Fruit fly (Drosophila melanogaster): ENCODE data around the gene MtnA.

MtnA gene

dm6 chr3R:9791177-9791806 is 7.1 kb upstream of the MtnA start, which contains the start of the genes CG12945 and CG8507:
TSS of gene CG12945 (minus strand) at chr3R:9791221.
TSS of gene CG8507 (plus strand) at chr3R:9791483.
- TF ChIP-seq CG8478 (optimal IDR thresholded peaks at IDR 0.05) (no peak), psq (optimal IDR thresholded peaks at IDR 0.05) (no peak), Dll (optimal IDR thresholded peaks at IDR 0.05) (no peak), usp (GFP tag; optimal IDR thresholded peaks at IDR 0.05) (no peak), pan (optimal IDR thresholded peaks at IDR 0.05) (no peak), EcR (GFP tag; optimal IDR thresholded peaks at IDR 0.05) (no peak)

DNA sequence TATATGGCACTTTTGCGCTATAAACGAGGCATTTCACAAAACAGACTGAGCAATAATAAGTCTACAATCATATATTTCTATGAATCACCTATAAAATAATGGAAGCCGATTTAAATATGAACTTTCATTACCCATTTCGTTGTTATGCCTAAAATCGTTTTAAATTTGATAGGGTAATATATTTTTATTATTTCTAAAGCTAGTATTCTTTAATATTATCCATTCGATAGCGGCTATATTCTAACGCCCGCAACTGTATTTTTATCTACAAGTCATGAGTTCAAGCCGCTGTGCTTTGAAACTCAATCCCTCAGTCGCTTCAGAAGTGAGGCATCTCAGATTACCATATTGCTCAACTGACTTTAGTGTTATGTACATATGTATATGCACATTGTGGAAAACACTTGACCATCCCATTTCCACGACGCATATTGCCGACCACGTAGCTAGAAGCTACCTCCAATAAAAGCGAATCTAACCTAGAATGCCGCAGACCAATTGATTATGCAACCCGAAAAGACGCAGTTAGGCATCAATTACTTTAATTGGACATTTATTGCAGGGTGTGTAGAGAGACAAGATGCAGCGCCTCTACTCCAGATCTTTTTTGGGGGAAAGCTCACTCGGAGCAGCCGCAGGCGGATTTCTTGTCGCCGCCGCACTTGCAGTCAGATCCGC is 791 bp downstream of the MtnA start:
- no peak for TF ChIP-seq psq (optimal IDR thresholded peaks at IDR 0.05)
- TF ChIP-seq pan (optimal IDR thresholded peaks at IDR 0.05), result no peak
- no peak for TF ChIP-seq Dll (optimal IDR thresholded peaks at IDR 0.05)
- no peak for TF ChIP-seq CG8478 (optimal IDR thresholded peaks at IDR 0.05)
- TF ChIP-seq EcR (GFP tag; optimal IDR thresholded peaks at IDR 0.05), result no peak
- no peak for TF ChIP-seq usp (GFP tag; optimal IDR thresholded peaks at IDR 0.05)

DNA sequence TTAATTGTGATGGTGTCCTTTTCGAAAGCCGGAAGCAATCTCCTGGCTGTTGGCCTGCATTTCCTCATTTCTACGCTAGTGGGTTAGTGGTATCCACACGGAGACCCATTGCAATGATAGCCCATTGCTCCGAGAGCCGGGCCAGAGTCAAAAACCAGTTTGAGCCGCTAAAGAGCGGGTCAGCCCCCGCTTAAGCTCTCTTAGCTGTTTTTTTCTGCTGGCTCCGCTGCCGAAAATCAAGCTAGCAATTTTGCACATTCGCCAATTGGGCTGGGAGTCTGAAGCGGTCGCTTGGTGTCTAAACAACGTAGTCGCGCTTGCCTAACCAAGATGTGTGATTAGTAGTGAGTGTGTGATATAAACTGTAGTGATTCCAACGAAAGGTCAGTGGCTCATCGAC is 4.4 kb downstream of the MtnA start, which contains the start of gene CG12947:
CG12947 (plus strand) TSS at position 301 of the 400 bp plus-strand sequence.
- TF ChIP-seq Dll (optimal IDR thresholded peaks at IDR 0.05) (no peak), psq (optimal IDR thresholded peaks at IDR 0.05) (no peak), EcR (GFP tag; optimal IDR thresholded peaks at IDR 0.05) (no peak), CG8478 (optimal IDR thresholded peaks at IDR 0.05) (no peak), pan (optimal IDR thresholded peaks at IDR 0.05) (no peak), usp (GFP tag; optimal IDR thresholded peaks at IDR 0.05) (no peak)

- no peak for TF ChIP-seq EcR (GFP tag; optimal IDR thresholded peaks at IDR 0.05)
Observed at dm6 chr3R:9777941-9778360, 6.2 kb downstream of the MtnA start, which contains the start of gene RpS29. TSS of gene RpS29 (plus strand) at chr3R:9778042.

DNA sequence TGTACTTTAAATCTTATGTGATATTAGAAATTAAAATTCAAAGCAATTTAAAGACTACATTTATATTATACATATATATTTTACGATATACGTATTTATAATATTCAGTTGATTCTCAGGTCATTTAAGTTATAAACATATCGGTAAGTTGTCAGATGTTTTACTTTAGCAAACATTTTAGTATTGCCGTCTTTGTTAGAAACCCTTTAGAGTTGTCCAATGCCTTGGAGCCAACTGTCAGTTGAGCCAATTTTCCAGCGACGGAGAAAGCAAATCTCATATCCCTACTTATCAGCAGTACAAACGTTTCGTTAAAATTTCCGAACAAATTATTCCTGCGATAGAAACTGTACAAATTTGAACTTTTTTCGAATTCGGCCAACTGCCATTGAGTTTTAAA is 9.3 kb downstream of the MtnA start, which contains the start of gene topi:
topi (plus strand) TSS at position 301 of the 400 bp plus-strand sequence.
- TF ChIP-seq usp (GFP tag; optimal IDR thresholded peaks at IDR 0.05) (no peak), CG8478 (optimal IDR thresholded peaks at IDR 0.05) (no peak), EcR (GFP tag; optimal IDR thresholded peaks at IDR 0.05) (no peak), psq (optimal IDR thresholded peaks at IDR 0.05) (no peak), pan (optimal IDR thresholded peaks at IDR 0.05) (no peak), Dll (optimal IDR thresholded peaks at IDR 0.05) (no peak)

- TF ChIP-seq CG8478 (optimal IDR thresholded peaks at IDR 0.05) (no peak), Dll (optimal IDR thresholded peaks at IDR 0.05) (no peak), pan (optimal IDR thresholded peaks at IDR 0.05) (no peak), usp (GFP tag; optimal IDR thresholded peaks at IDR 0.05) (no peak), EcR (GFP tag; optimal IDR thresholded peaks at IDR 0.05) (no peak), psq (optimal IDR thresholded peaks at IDR 0.05) (no peak)
Observed at dm6 chr3R:9774147-9774546, 10.0 kb downstream of the MtnA start, which contains the start of gene Whamy. TSS of gene Whamy (minus strand) at chr3R:9774419.

DNA sequence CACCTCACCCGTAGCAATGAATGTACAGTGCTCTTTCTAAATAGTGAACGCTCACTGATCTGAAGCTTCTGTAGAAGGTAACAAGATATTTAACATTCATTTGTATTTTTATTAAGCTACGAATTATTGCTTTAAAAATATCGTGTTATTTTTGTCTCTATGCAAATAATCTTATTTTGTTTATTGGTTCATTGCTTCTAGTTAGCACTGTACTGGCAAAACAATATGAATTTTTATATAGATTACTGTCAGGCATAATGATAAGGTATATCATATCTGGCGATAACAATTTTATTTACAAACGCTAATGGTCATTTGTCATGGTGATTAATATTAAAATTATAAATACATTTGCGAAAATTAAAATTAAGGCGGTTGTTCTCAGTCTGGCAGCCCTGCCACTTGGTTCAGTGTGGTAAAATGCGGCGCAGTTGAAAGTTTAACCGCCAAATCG is 12.6 kb downstream of the MtnA start, which contains the start of gene CG9471:
CG9471 (minus strand) TSS at position 24 of the 454 bp plus-strand sequence.
- TF ChIP-seq EcR (GFP tag; optimal IDR thresholded peaks at IDR 0.05) (no peak), psq (optimal IDR thresholded peaks at IDR 0.05) (no peak), CG8478 (optimal IDR thresholded peaks at IDR 0.05) (no peak), pan (optimal IDR thresholded peaks at IDR 0.05) (no peak), Dll (optimal IDR thresholded peaks at IDR 0.05) (no peak), usp (GFP tag; optimal IDR thresholded peaks at IDR 0.05) (no peak)

- no peak for TF ChIP-seq pan (optimal IDR thresholded peaks at IDR 0.05)
- TF ChIP-seq EcR (GFP tag; optimal IDR thresholded peaks at IDR 0.05), result no peak
Observed at dm6 chr3R:9770127-9770526, 14.0 kb downstream of the MtnA start.

dm6 chr3R:9768884-9769283 is 15.3 kb downstream of the MtnA start, which contains the start of gene MED6:
TSS of gene MED6 (minus strand) at chr3R:9768984.
- TF ChIP-seq psq (optimal IDR thresholded peaks at IDR 0.05), result no peak
- TF ChIP-seq Dll (optimal IDR thresholded peaks at IDR 0.05), result no peak
- no peak for TF ChIP-seq usp (GFP tag; optimal IDR thresholded peaks at IDR 0.05)
- no peak for TF ChIP-seq CG8478 (optimal IDR thresholded peaks at IDR 0.05)
- no peak for TF ChIP-seq pan (optimal IDR thresholded peaks at IDR 0.05)
- TF ChIP-seq EcR (GFP tag; optimal IDR thresholded peaks at IDR 0.05), result no peak

DNA sequence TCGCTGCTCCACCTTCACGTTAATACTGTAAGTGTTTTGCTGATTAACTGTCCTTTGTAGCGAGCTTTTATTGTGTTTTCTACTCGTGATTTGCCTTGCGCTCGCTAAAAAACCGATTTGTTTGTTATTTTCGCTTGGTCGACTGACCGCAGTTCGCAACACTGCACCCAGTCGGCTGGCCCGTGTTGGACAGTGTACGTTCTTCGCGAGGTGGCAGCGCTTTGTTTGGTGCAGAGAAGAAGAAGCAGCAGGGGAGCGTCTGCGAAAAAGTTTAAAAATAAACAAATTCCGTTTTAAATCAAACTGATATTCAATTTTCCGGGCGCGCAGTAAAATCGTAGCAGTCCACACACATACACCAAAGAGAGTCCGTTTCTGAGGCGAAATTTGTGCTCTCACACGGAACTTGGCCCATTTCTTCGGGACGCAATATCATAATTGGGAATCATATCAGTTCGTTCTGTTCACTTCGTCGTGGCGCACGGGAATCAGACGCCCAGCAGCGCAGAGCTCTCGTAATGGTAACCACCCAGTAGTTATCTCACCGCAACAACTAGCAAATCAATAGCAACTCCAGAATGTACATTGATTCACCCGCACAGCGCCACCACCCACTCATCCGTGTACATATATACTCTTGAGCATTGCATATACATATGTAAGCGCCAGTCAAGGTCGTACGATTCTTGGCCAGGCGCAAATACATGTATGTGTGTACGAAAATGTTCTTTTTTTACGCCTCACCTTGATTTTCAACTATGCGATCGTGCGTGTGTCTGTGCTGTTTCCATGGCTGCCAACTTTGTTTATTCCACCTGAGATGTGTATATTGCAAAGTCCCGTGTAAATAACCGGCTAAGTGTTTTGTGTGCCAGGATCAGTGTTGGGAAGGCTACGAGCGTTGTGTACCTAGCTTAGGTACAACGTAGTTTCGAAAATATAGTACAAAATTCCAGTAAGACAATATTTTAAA is 16.3 kb downstream of the MtnA start, which contains the start of gene Naa80:
Naa80 (plus strand) TSS at position 215 of the 973 bp plus-strand sequence.
- TF ChIP-seq usp (GFP tag; optimal IDR thresholded peaks at IDR 0.05), result no peak
- TF ChIP-seq CG8478 (optimal IDR thresholded peaks at IDR 0.05), result no peak
- TF ChIP-seq pan (optimal IDR thresholded peaks at IDR 0.05), result no peak
- no peak for TF ChIP-seq EcR (GFP tag; optimal IDR thresholded peaks at IDR 0.05)
- no peak for TF ChIP-seq psq (optimal IDR thresholded peaks at IDR 0.05)
- no peak for TF ChIP-seq Dll (optimal IDR thresholded peaks at IDR 0.05)
